Worm (Caenorhabditis elegans) whole organism, L4 larva: Measurements from ENCODE around the gene nspe-7.

Experiments used
- nhr-102 ChIP-seq: sonication (generic microtip); optimal IDR thresholded peaks from 2 replicates; lab custom pipeline; 2016; ENCODE audit warnings: mild to moderate bottlenecking, missing genetic modification characterization, moderate library complexity, missing compliant biosample characterization
- ztf-7 ChIP-seq: fragments of 150-350 bp; optimal IDR thresholded peaks from 2 replicates; lab custom pipeline; 2014; ENCODE audit warnings: missing biosample characterization, missing genetic modification characterization

DNA sequence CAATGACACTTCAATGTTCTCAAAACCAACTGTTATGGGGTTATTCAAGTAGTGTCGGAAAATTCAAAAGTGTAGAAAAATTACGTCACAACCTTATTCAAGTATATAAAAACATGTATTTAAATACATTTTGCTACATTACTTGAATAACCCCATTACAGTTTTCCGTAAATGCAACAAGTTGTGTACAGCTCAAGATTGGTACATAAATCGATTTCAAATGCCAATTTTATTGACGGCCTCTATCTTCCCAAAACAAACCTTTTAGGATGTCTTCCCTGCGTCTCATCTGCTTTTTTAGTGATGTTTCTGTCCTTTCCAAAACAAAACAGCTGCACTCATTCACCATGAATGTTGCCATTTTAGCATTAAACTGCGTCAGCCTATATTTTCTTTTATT lies 2.4 kb downstream of the nspe-7 start, which contains the start of gene Y38E10A.28:
- no peak for TF ChIP-seq ztf-7
- no peak for TF ChIP-seq nhr-102 (tag; lab: Kevin White, UChicago)
